Worm (Caenorhabditis elegans): ENCODE results near the gene ift-43.

The ift-43 gene

DNA sequence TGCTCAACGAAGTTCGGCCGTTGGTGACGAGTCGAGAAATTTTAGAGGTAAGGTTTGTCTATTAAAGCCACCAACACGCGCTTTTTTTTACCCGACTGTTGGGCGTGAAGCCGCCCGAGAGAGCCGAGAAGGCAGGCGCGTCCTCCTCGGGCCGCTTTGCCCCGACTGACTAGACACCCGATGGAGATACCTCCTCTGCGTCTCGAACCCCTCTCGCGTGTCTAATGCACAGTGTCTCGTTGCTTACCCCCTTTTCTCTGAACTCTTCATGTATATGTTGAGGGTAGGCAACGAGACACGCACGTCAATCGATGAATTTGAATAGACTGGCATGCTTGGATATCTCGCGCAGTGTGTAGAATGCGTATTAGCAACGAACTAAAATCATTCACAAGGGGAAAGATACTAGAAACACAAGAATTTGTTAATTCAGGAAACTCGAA is 1.2 kb upstream of the ift-43 start (continued):
- peak; percentile 99 for TF ChIP-seq dpff-1 (tag; optimal IDR thresholded peaks at IDR 0.05)
- peak; percentile 74 for TF ChIP-seq ZK185.1 (tag; optimal IDR thresholded peaks at IDR 0.05; ENCODE audit: poor library complexity, severe bottlenecking)
- no peak for TF ChIP-seq pha-4 (tag; optimal IDR thresholded peaks at IDR 0.05)
- peak; percentile 99 for TF ChIP-seq ceh-79 (tag; optimal IDR thresholded peaks at IDR 0.05)

- TF ChIP-seq egrh-3 (GFP tag; IDR thresholded peaks at IDR 0.05) (no peak), Y53F4B.3 (GFP tag; IDR thresholded peaks at IDR 0.05) (no peak), F49E8.2 (tag; optimal IDR thresholded peaks at IDR 0.05; ENCODE audit: insufficient read depth) (no peak), Y67H2A.10 (GFP tag; conservative IDR thresholded peaks at IDR 0.05) (no peak), efl-1 (GFP tag; optimal IDR thresholded peaks at IDR 0.05) (no peak), ceh-40 (GFP tag; IDR thresholded peaks at IDR 0.05) (no peak), nhr-120 (GFP tag; IDR thresholded peaks at IDR 0.05) (no peak)
Measured at ce11 chrII:5660155-5660554, 431 bp downstream of the ift-43 start.

- no peak for TF ChIP-seq ceh-27 (GFP tag; optimal IDR thresholded peaks at IDR 0.05)
- 0 out of 2 replicates have a peak, but pooled peaks have one; percentile 37 for TF ChIP-seq nfyb-1 (GFP tag; IDR thresholded peaks at IDR 0.05)
Measured at ce11 chrII:5659675-5660074, 911 bp downstream of the ift-43 start, which contains the start of gene fut-3. fut-3 (minus strand) TSS chrII:5659775.

ce11 chrII:5654215-5654614 is 6.4 kb downstream of the ift-43 start, which contains the start of gene F59E12.1:
F59E12.1 (plus strand) TSS chrII:5654515.
- TF ChIP-seq pbrm-1 (GFP tag; IDR thresholded peaks at IDR 0.05) = no peak
- TF ChIP-seq ceh-91 (GFP tag; IDR thresholded peaks at IDR 0.05) = no peak
- TF ChIP-seq snpc-1.1 (tag; optimal IDR thresholded peaks at IDR 0.05; ENCODE audit: insufficient read depth) = no peak
- no peak for TF ChIP-seq cebp-2 (GFP tag; IDR thresholded peaks at IDR 0.05)
- TF ChIP-seq ztf-28 (GFP tag; IDR thresholded peaks at IDR 0.05) = no peak
- no peak for TF ChIP-seq nhr-120 (GFP tag; IDR thresholded peaks at IDR 0.05)
- TF ChIP-seq die-1 (tag; optimal IDR thresholded peaks at IDR 0.05) = no peak
- no peak for TF ChIP-seq F52B5.7 (tag; optimal IDR thresholded peaks at IDR 0.05)
- no peak for TF ChIP-seq ceh-58 (GFP tag; IDR thresholded peaks at IDR 0.05)
- no peak for TF ChIP-seq nhr-27 (tag; optimal IDR thresholded peaks at IDR 0.05)
- no peak for TF ChIP-seq ceh-40 (GFP tag; IDR thresholded peaks at IDR 0.05)
- TF ChIP-seq rec-8 (tag; optimal IDR thresholded peaks at IDR 0.05) = no peak
- no peak for TF ChIP-seq ceh-100 (GFP tag; IDR thresholded peaks at IDR 0.05)
- no peak for TF ChIP-seq ztf-18 (tag; optimal IDR thresholded peaks at IDR 0.05)
- no peak for TF ChIP-seq sea-2 (GFP tag; IDR thresholded peaks at IDR 0.05)
- TF ChIP-seq bed-2 (GFP tag; IDR thresholded peaks at IDR 0.05) = no peak
- no peak for TF ChIP-seq rcor-1 (GFP tag; IDR thresholded peaks at IDR 0.05)
- no peak for TF ChIP-seq lir-1 (GFP tag; conservative IDR thresholded peaks at IDR 0.05)
- TF ChIP-seq F49E8.2 (tag; optimal IDR thresholded peaks at IDR 0.05; ENCODE audit: insufficient read depth) = no peak

DNA sequence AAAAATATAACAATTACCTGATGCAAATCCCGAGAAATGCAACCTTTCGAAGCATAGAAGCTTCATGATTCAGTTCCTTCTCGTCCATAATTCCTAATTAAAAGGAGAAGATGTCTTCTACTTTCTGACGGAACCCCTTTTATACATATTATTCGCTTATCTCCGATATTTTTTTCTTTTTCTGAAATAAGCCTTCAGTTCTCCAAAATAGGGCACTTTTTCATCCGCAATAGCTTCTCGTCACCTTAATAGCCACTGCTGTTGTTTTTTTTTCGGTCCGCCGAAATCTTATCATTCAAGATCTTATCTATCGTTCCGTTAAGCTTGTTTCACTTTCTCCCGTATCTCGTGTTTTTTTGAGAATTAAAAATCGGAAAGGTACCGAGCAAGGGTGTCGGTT is 8.3 kb downstream of the ift-43 start, which contains the start of gene bli-2:
TSS of gene bli-2 (minus strand) at position 101 of the 400 bp plus-strand sequence.
- TF ChIP-seq egl-44 (GFP tag; IDR thresholded peaks at IDR 0.05) = no peak
- no peak for TF ChIP-seq ets-4 (GFP tag; optimal IDR thresholded peaks at IDR 0.05)
- no peak for TF ChIP-seq dpff-1 (tag; optimal IDR thresholded peaks at IDR 0.05)
- TF ChIP-seq athp-1 (tag; optimal IDR thresholded peaks at IDR 0.05) = no peak
- TF ChIP-seq tbp1 (GFP tag; optimal IDR thresholded peaks at IDR 0.05) = no peak
- TF ChIP-seq egrh-3 (GFP tag; IDR thresholded peaks at IDR 0.05) = no peak
- no peak for TF ChIP-seq B0019.2 (GFP tag; conservative IDR thresholded peaks at IDR 0.05)
- TF ChIP-seq ztf-18 (tag; optimal IDR thresholded peaks at IDR 0.05) = no peak
- TF ChIP-seq lin-54 (GFP tag; optimal IDR thresholded peaks at IDR 0.05) = no peak
- no peak for TF ChIP-seq nhr-27 (tag; optimal IDR thresholded peaks at IDR 0.05)
- no peak for TF ChIP-seq K11D2.4 (GFP tag; IDR thresholded peaks at IDR 0.05)
- no peak for TF ChIP-seq hrde-1 (tag; optimal IDR thresholded peaks at IDR 0.05; ENCODE audit: borderline replicate concordance)

Data from whole organism, young adult.